Fruit fly (Drosophila melanogaster) whole organism, prepupa: ENCODE results near the gene Ask1.

ENCODE experiments used
- Blimp-1 ChIP-seq: fragments of 200-800 bp; sonication (Bioruptor generic); optimal IDR thresholded peaks from 3 replicates; lab custom pipeline; 2017; ENCODE audit warnings: missing biosample characterization, missing genetic modification characterization, mild to moderate bottlenecking, moderate library complexity, missing genetic modification reagents
- CG10631 ChIP-seq: fragments of 200-800 bp; sonication (Bioruptor generic); optimal IDR thresholded peaks from 2 replicates; lab custom pipeline; 2016; ENCODE audit warnings: missing biosample characterization, missing genetic modification characterization
- CG11294 ChIP-seq: fragments of 200-800 bp; sonication (Bioruptor generic); IDR thresholded peaks from 2 replicates; pipeline ENCODE4 v1.3.6; 2022; ENCODE audit warnings: missing biosample characterization, missing genetic modification characterization
- CG11762 ChIP-seq: fragments of 200-800 bp; sonication (Bioruptor generic); optimal IDR thresholded peaks from 3 replicates; lab custom pipeline; 2016; ENCODE audit warnings: missing biosample characterization, missing genetic modification characterization; ENCODE audit not compliant: insufficient read depth
- CG15336 ChIP-seq: fragments of 200-800 bp; sonication (Bioruptor generic); IDR thresholded peaks from 2 replicates; pipeline ENCODE4 v1.3.6; 2022; ENCODE audit warnings: missing biosample characterization, missing genetic modification characterization
- CG3032 ChIP-seq: fragments of 200-800 bp; optimal IDR thresholded peaks from 2 replicates; lab custom pipeline; 2019; ENCODE audit warnings: missing biosample characterization, mild to moderate bottlenecking, missing genetic modification characterization, moderate library complexity
- CG32006 ChIP-seq: fragments of 200-800 bp; sonication (Bioruptor generic); optimal IDR thresholded peaks from 3 replicates; lab custom pipeline; 2017; ENCODE audit warnings: missing biosample characterization, mild to moderate bottlenecking, missing genetic modification characterization
- CG3919 ChIP-seq: fragments of 200-800 bp; sonication (Bioruptor generic); optimal IDR thresholded peaks from 3 replicates; lab custom pipeline; 2016; ENCODE audit warnings: missing biosample characterization, missing genetic modification characterization
- CG4318 ChIP-seq: fragments of 200-800 bp; sonication (Bioruptor generic); optimal IDR thresholded peaks from 3 replicates; lab custom pipeline; 2017; ENCODE audit warnings: missing biosample characterization, mild to moderate bottlenecking, missing genetic modification characterization
- CG6163 ChIP-seq: fragments of 200-800 bp; sonication (Bioruptor generic); IDR thresholded peaks from 3 replicates; pipeline ENCODE4 v1.3.6; 2022; ENCODE audit warnings: missing biosample characterization, missing genetic modification characterization
- CG6792 ChIP-seq: fragments of 200-800 bp; sonication (Bioruptor generic); optimal IDR thresholded peaks from 3 replicates; lab custom pipeline; 2016; ENCODE audit warnings: missing biosample characterization, missing genetic modification characterization
- CG6808 ChIP-seq: fragments of 200-800 bp; sonication (Bioruptor generic); optimal IDR thresholded peaks from 3 replicates; lab custom pipeline; 2017; ENCODE audit warnings: missing biosample characterization, missing genetic modification characterization, mild to moderate bottlenecking, moderate library complexity, missing genetic modification reagents
- CG6854 ChIP-seq: fragments of 200-800 bp; sonication (Bioruptor generic); optimal IDR thresholded peaks from 2 replicates; lab custom pipeline; 2017; ENCODE audit warnings: missing biosample characterization, mild to moderate bottlenecking, missing genetic modification characterization
- CG7368 ChIP-seq: fragments of 200-800 bp; sonication (Bioruptor generic); optimal IDR thresholded peaks from 3 replicates; lab custom pipeline; 2016; ENCODE audit warnings: missing biosample characterization, missing genetic modification characterization
- CG8319 ChIP-seq: fragments of 200-800 bp; sonication (Bioruptor generic); optimal IDR thresholded peaks from 3 replicates; lab custom pipeline; 2016; ENCODE audit warnings: missing biosample characterization, missing genetic modification characterization
- Eip75B ChIP-seq: fragments of 200-800 bp; sonication (Bioruptor generic); optimal IDR thresholded peaks from 3 replicates; lab custom pipeline; 2016; ENCODE audit warnings: missing biosample characterization, missing genetic modification characterization
- Eip78C ChIP-seq: fragments of 200-800 bp; sonication (Bioruptor generic); peaks from one replicate; lab custom pipeline; 2016; ENCODE audit warnings: missing biosample characterization, missing genetic modification characterization
- Eip93F ChIP-seq: fragments of 200-800 bp; sonication (Bioruptor generic); optimal IDR thresholded peaks from 2 replicates; lab custom pipeline; 2016; ENCODE audit warnings: missing biosample characterization, mild to moderate bottlenecking, missing genetic modification characterization
- Hr38 ChIP-seq: sonication (Bioruptor generic); optimal IDR thresholded peaks from 2 replicates; lab custom pipeline; 2016; ENCODE audit warnings: missing biosample characterization, missing genetic modification characterization
- Smox ChIP-seq: fragments of 200-800 bp; sonication (Bioruptor generic); optimal IDR thresholded peaks from 3 replicates; lab custom pipeline; 2016; ENCODE audit warnings: missing biosample characterization, missing genetic modification characterization
- Sox102F ChIP-seq: fragments of 200-800 bp; sonication (Bioruptor generic); optimal IDR thresholded peaks from 2 replicates; lab custom pipeline; 2016; ENCODE audit warnings: missing biosample characterization, mild to moderate bottlenecking, missing genetic modification characterization
- Sox14 ChIP-seq: fragments of 200-800 bp; sonication (Bioruptor generic); optimal IDR thresholded peaks from 3 replicates; lab custom pipeline; 2016; ENCODE audit warnings: missing biosample characterization, missing genetic modification characterization
- achi ChIP-seq: fragments of 200-800 bp; sonication (Bioruptor generic); optimal IDR thresholded peaks from 3 replicates; lab custom pipeline; 2016; ENCODE audit warnings: missing biosample characterization, missing genetic modification characterization
- acj6 ChIP-seq: fragments of 200-800 bp; sonication (Bioruptor generic); optimal IDR thresholded peaks from 3 replicates; lab custom pipeline; 2016; ENCODE audit warnings: missing biosample characterization, missing genetic modification characterization
- dac ChIP-seq: fragments of 200-800 bp; sonication (Bioruptor generic); optimal IDR thresholded peaks from 2 replicates; lab custom pipeline; 2017; ENCODE audit warnings: missing biosample characterization, mild to moderate bottlenecking, missing genetic modification characterization
- dsx ChIP-seq: fragments of 200-800 bp; optimal IDR thresholded peaks from 3 replicates; lab custom pipeline; 2019; ENCODE audit warnings: missing biosample characterization, mild to moderate bottlenecking, missing genetic modification characterization, moderate library complexity; ENCODE audit not compliant: poor library complexity, severe bottlenecking
- eg ChIP-seq: fragments of 200-800 bp; sonication (Bioruptor generic); IDR thresholded peaks from 3 replicates; pipeline ENCODE4 v1.3.6; 2022; ENCODE audit warnings: missing biosample characterization, missing genetic modification characterization
- fd59A ChIP-seq: fragments of 200-800 bp; sonication (Bioruptor generic); optimal IDR thresholded peaks from 2 replicates; lab custom pipeline; 2017; ENCODE audit warnings: missing biosample characterization, mild to moderate bottlenecking, missing genetic modification characterization, missing genetic modification reagents
- fd85E ChIP-seq: fragments of 200-800 bp; sonication (Bioruptor generic); optimal IDR thresholded peaks from 3 replicates; lab custom pipeline; 2016; ENCODE audit warnings: missing biosample characterization, missing genetic modification characterization
- fkh ChIP-seq: fragments of 200-800 bp; sonication (Bioruptor generic); optimal IDR thresholded peaks from 3 replicates; lab custom pipeline; 2017; ENCODE audit warnings: missing biosample characterization, mild to moderate bottlenecking, missing genetic modification characterization, moderate library complexity
- salr ChIP-seq, 2 experiments: fragments of 200-800 bp; sonication (Bioruptor generic); optimal IDR thresholded peaks; 3 replicates each; lab custom pipeline; 2016 to 2018; ENCODE audit warnings: missing biosample characterization in 2 of 2, missing genetic modification characterization in 2 of 2, mild to moderate bottlenecking in 1 of 2
- svp ChIP-seq: fragments of 200-800 bp; sonication (Bioruptor generic); peaks from one replicate; lab custom pipeline; 2016; ENCODE audit warnings: missing biosample characterization, missing genetic modification characterization
- topi ChIP-seq: fragments of 200-800 bp; sonication (Bioruptor generic); optimal IDR thresholded peaks from 3 replicates; lab custom pipeline; 2016; ENCODE audit warnings: missing biosample characterization, missing genetic modification characterization
- vri ChIP-seq: fragments of 200-800 bp; sonication (Bioruptor generic); optimal IDR thresholded peaks from 3 replicates; lab custom pipeline; 2016; ENCODE audit warnings: missing biosample characterization, mild to moderate bottlenecking, missing genetic modification characterization

The Ask1 gene

dm6 chr3R:19908863-19909343, 29.4 kb downstream of the Ask1 start (continued):
- peak; percentile 42 for TF ChIP-seq Blimp-1 (GFP tag; lab: Kevin White, UChicago)
- peak; percentile 67 for TF ChIP-seq dac (GFP tag; lab: Kevin White, UChicago)
- TF ChIP-seq acj6 (GFP tag; lab: Kevin White, UChicago) = peak; percentile 86
- peak; percentile 82 for TF ChIP-seq vri (GFP tag; lab: Kevin White, UChicago)
- TF ChIP-seq CG15336 (GFP tag; lab: Robert Waterston, UW) = peak; percentile 87
- TF ChIP-seq fd85E (GFP tag; lab: Kevin White, UChicago) = peak; percentile 65
- peak; percentile 74 for TF ChIP-seq CG11762
- TF ChIP-seq salr (GFP tag; optimal IDR thresholded peaks at IDR 0.05; lab: Kevin White, UChicago) = peak; percentile 68

dm6 chr3R:19909541-19910182, 30.1 kb downstream of the Ask1 start:
- TF ChIP-seq fd59A (GFP tag; lab: Kevin White, UChicago) (no peak), svp (GFP tag; lab: Kevin White, UChicago) (peak; percentile 79), vri (GFP tag; lab: Kevin White, UChicago) (peak; percentile 62), fkh (GFP tag; lab: Kevin White, UChicago) (no peak), CG6163 (GFP tag; lab: Robert Waterston, UW) (0 out of 3 replicates have a peak, but pooled peaks have one; percentile 9), CG10631 (GFP tag; lab: Kevin White, UChicago) (no peak), Sox14 (GFP tag; lab: Kevin White, UChicago) (peak; percentile 4), Eip78C (GFP tag; lab: Kevin White, UChicago) (peak; percentile 7), Eip75B (GFP tag; lab: Kevin White, UChicago) (no peak), CG15336 (GFP tag; lab: Robert Waterston, UW) (no peak)
- TF ChIP-seq, all 60 proteins: peak for 5

dm6 chr3R:19910302-19911029, 30.9 kb downstream of the Ask1 start:
- TF ChIP-seq Eip93F (GFP tag; lab: Kevin White, UChicago) = peak; percentile 48
- TF ChIP-seq Eip75B (GFP tag; lab: Kevin White, UChicago) = no peak
- peak; percentile 82 for TF ChIP-seq Eip78C (GFP tag; lab: Kevin White, UChicago)
- TF ChIP-seq CG11294 (GFP tag; lab: Robert Waterston, UW) = no peak
- no peak for TF ChIP-seq fkh (GFP tag; lab: Kevin White, UChicago)
- no peak for TF ChIP-seq CG4318 (GFP tag; lab: Kevin White, UChicago)
- no peak for TF ChIP-seq topi (GFP tag; lab: Kevin White, UChicago)
- no peak for TF ChIP-seq Smox (GFP tag; lab: Kevin White, UChicago)
- no peak for TF ChIP-seq CG8319 (GFP tag; lab: Kevin White, UChicago)
- TF ChIP-seq dsx (GFP tag; lab: Kevin White, UChicago) = peak; percentile 2
- peak; percentile 37 for TF ChIP-seq CG6854 (GFP tag; lab: Kevin White, UChicago)
- TF ChIP-seq CG32006 = peak; percentile 29
- TF ChIP-seq vri (GFP tag; lab: Kevin White, UChicago) = peak; percentile 83
- TF ChIP-seq svp (GFP tag; lab: Kevin White, UChicago) = peak; percentile 94
- no peak for TF ChIP-seq CG3919
- peak; percentile 52 for TF ChIP-seq CG6808 (GFP tag; lab: Kevin White, UChicago)

- TF ChIP-seq Smox (GFP tag; lab: Kevin White, UChicago) (no peak), CG6163 (GFP tag; lab: Robert Waterston, UW) (no peak), CG3032 (tag; lab: Kevin White, UChicago) (no peak), achi (GFP tag; lab: Kevin White, UChicago) (no peak), Hr38 (GFP tag; lab: Kevin White, UChicago) (no peak), Sox102F (GFP tag; lab: Kevin White, UChicago) (no peak), eg (GFP tag; lab: Robert Waterston, UW) (no peak), acj6 (GFP tag; lab: Kevin White, UChicago) (no peak), CG7368 (GFP tag; lab: Kevin White, UChicago) (no peak), CG6792 (GFP tag; lab: Kevin White, UChicago) (no peak), Eip93F (GFP tag; lab: Kevin White, UChicago) (no peak), fd85E (GFP tag; lab: Kevin White, UChicago) (no peak)
- TF ChIP-seq, all 60 proteins: peak for 0
Observed at dm6 chr3R:19911030-19911429, 31.5 kb downstream of the Ask1 start.
